Worm (Caenorhabditis elegans) whole organism, early embryonic: Measurements from ENCODE around the gene R11D1.13.

Experiments used
- B0310.2 ChIP-seq: sonication (generic microtip); optimal IDR thresholded peaks from 2 replicates; lab custom pipeline; 2016; ENCODE audit warnings: mild to moderate bottlenecking, missing genetic modification characterization, missing compliant biosample characterization
- F13C5.2 ChIP-seq: sonication (generic microtip); optimal IDR thresholded peaks from 2 replicates; lab custom pipeline; 2017; ENCODE audit warnings: mild to moderate bottlenecking, missing genetic modification characterization, inconsistent platforms, missing compliant biosample characterization
- aly-1 ChIP-seq: sonication (generic microtip); optimal IDR thresholded peaks from 2 replicates; lab custom pipeline; 2016; ENCODE audit warnings: missing genetic modification characterization, missing compliant biosample characterization
- ama-1 ChIP-seq: fragments of 150-350 bp; optimal IDR thresholded peaks from 2 replicates; lab custom pipeline; 2014
- ceh-13 ChIP-seq: fragments of 200-800 bp; sonication (Bioruptor generic); optimal IDR thresholded peaks from 2 replicates; lab custom pipeline; 2018; ENCODE audit warnings: mild to moderate bottlenecking, missing genetic modification characterization, missing compliant biosample characterization
- ceh-36 ChIP-seq: sonication (generic microtip); optimal IDR thresholded peaks from 2 replicates; lab custom pipeline; 2016; ENCODE audit warnings: missing genetic modification characterization, inconsistent platforms, missing compliant biosample characterization
- ets-7 ChIP-seq: sonication (generic microtip); optimal IDR thresholded peaks from 2 replicates; lab custom pipeline; 2016; ENCODE audit warnings: missing genotype, missing genetic modification characterization, missing compliant biosample characterization
- flt-1 ChIP-seq: fragments of 200-800 bp; sonication (Bioruptor generic); IDR thresholded peaks from 2 replicates; pipeline ENCODE4 v1.3.6; 2022; ENCODE audit warnings: missing genetic modification characterization, missing compliant biosample characterization
- hmbx-1 ChIP-seq: sonication (generic microtip); optimal IDR thresholded peaks from 2 replicates; lab custom pipeline; 2016; ENCODE audit warnings: mild to moderate bottlenecking, missing genetic modification characterization, missing compliant biosample characterization
- hmg-4 ChIP-seq: fragments of 200-800 bp; sonication (Bioruptor generic); optimal IDR thresholded peaks from 2 replicates; lab custom pipeline; 2018; ENCODE audit warnings: mild to moderate bottlenecking, missing genetic modification characterization, missing compliant biosample characterization
- hnd-1 ChIP-seq: sonication (generic microtip); optimal IDR thresholded peaks from 2 replicates; lab custom pipeline; 2016; ENCODE audit warnings: missing genetic modification characterization, missing compliant biosample characterization
- pes-1 ChIP-seq: fragments of 200-800 bp; sonication (Bioruptor generic); IDR thresholded peaks from 2 replicates; pipeline ENCODE4 v1.3.6; 2022; ENCODE audit warnings: missing genetic modification reagents, missing genetic modification characterization, missing compliant biosample characterization
- scrt-1 ChIP-seq: fragments of 200-800 bp; sonication (Bioruptor generic); IDR thresholded peaks from 2 replicates; pipeline ENCODE4 v1.3.6; 2022; ENCODE audit warnings: missing genetic modification characterization, missing compliant biosample characterization
- sea-1 ChIP-seq: fragments of 200-800 bp; sonication (Bioruptor generic); conservative IDR thresholded peaks from 2 replicates; pipeline ENCODE4 v1.3.6; 2022; ENCODE audit warnings: missing genetic modification characterization, missing compliant biosample characterization
- tbx-11 ChIP-seq: fragments of 200-800 bp; sonication (Bioruptor generic); IDR thresholded peaks from 2 replicates; pipeline ENCODE4 v1.3.6; 2022; ENCODE audit warnings: missing genetic modification characterization, missing compliant biosample characterization
- tbx-37 ChIP-seq: fragments of 200-800 bp; sonication (Bioruptor generic); conservative IDR thresholded peaks from 2 replicates; pipeline ENCODE4 v1.3.6; 2022; ENCODE audit warnings: missing genetic modification reagents, missing genetic modification characterization, missing compliant biosample characterization
- tra-4 ChIP-seq: sonication (generic microtip); optimal IDR thresholded peaks from 2 replicates; lab custom pipeline; 2017; ENCODE audit warnings: missing genetic modification characterization, missing compliant biosample characterization

The R11D1.13 gene

DNA sequence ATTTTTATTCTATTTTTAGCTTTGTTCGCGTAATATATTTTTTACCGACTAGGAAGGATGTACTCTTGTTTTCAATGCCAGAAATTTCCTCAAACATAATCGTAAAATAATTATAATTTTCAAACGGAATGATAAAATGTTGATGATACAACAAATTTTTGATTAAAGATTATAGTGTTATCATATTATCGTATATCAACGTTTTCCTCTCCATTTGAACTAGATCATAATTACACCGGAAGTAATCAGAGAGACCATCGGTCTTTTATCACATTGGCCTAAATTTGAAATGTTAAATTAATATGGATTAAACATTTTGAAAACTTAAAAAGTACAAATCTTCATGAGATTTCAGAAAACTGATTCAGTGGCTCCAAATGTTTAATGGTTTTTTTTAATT is 5.8 kb downstream of the R11D1.13 start:
- no peak for TF ChIP-seq ceh-36 (tag; lab: Kevin White, UChicago)
- TF ChIP-seq tbx-37 (GFP tag; lab: Robert Waterston, UW) = no peak
- no peak for TF ChIP-seq ama-1 (lab: Kevin White, UChicago)
- no peak for TF ChIP-seq ets-7 (tag; lab: Kevin White, UChicago)
- no peak for TF ChIP-seq pes-1 (GFP tag; lab: Robert Waterston, UW)
- no peak for TF ChIP-seq ceh-13
- no peak for TF ChIP-seq tra-4 (tag; lab: Kevin White, UChicago)
- no peak for TF ChIP-seq tbx-11 (GFP tag; lab: Robert Waterston, UW)
- no peak for TF ChIP-seq B0310.2 (tag; lab: Kevin White, UChicago)
- TF ChIP-seq aly-1 (tag; lab: Kevin White, UChicago) = no peak
- TF ChIP-seq sea-1 (GFP tag; lab: Robert Waterston, UW) = no peak
- TF ChIP-seq scrt-1 (GFP tag; lab: Robert Waterston, UW) = no peak
- no peak for TF ChIP-seq F13C5.2 (tag; lab: Kevin White, UChicago)
- no peak for TF ChIP-seq hnd-1 (tag; lab: Kevin White, UChicago)
- no peak for TF ChIP-seq hmbx-1 (tag; lab: Kevin White, UChicago)
- no peak for TF ChIP-seq flt-1

DNA sequence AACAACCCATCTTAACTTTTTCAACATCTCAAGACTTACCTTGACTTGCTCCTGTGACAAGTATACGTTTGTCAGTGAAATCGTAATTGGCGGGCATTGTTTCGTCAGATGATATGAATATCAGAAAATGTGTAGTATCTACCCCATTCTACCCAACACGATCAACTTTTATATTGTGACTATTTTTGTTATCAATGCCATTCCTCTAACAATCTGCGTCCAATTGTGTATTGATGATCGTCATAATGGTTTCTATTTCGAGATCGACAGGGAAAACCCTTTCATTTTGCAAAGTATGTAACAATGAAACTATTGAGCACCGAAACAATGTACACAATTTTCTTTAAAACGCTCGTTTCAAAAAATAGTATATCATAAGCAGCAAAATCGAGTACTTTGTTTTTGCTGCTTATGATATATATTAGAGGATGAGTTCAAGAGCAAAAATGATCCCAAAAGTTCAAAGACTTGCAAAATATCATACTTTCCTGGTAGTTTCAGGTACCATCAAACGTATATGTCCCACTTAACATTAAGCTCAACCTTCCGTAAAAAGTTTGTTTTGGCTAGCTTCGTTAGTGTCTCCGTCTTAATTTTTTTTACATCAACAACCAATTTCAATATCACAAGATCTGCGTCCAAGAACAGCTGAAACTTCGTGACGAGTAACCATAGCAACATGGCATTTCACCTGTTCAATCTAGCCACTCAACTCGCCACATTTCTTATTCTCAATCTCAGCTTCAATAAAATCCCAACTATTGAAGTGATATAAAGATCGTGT is 6.7 kb downstream of the R11D1.13 start, which contains the start of the genes dhs-21 and xbx-9:
dhs-21 (minus strand) TSS at position 181 of the 784 bp plus-strand sequence.
xbx-9 (plus strand) TSS at position 734 of the 784 bp plus-strand sequence.
- TF ChIP-seq flt-1 = no peak
- no peak for TF ChIP-seq sea-1 (GFP tag; lab: Robert Waterston, UW)
- no peak for TF ChIP-seq tra-4 (tag; lab: Kevin White, UChicago)
- no peak for TF ChIP-seq B0310.2 (tag; lab: Kevin White, UChicago)
- TF ChIP-seq aly-1 (tag; lab: Kevin White, UChicago) = no peak
- TF ChIP-seq scrt-1 (GFP tag; lab: Robert Waterston, UW) = no peak
- TF ChIP-seq hmbx-1 (tag; lab: Kevin White, UChicago) = no peak

DNA sequence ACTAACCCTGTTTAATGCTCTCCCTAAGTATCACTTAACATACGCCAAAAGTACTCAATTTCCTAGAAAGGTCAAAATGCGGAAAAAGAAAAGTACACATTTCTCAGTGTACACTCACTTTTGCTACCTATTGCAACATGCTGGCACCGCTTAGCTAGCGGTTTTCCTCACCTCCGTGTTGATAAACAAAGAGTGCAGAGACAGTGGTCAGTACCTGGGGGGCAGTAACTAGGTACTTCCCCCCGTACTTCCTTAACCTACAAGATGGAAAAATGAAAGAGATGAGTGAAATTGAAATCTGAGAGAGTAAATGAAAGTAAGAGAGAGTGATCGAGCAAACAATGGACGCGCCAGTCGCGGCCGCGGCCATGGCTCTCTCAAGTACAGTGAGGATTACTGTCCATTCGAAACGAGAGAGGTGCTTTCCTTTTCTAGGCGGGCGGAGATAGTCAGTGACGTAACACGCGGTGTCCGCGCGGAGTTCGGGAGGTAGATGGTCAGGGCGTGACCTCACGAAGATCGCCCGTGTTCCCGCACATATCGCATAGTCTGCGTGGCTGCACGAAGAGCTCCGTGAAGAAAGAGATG is 9.3 kb downstream of the R11D1.13 start, which contains the start of gene cky-1:
cky-1 (plus strand) TSS at position 538 of the 588 bp plus-strand sequence.
- no peak for TF ChIP-seq ceh-36 (tag; lab: Kevin White, UChicago)
- TF ChIP-seq F13C5.2 (tag; lab: Kevin White, UChicago) = no peak

DNA sequence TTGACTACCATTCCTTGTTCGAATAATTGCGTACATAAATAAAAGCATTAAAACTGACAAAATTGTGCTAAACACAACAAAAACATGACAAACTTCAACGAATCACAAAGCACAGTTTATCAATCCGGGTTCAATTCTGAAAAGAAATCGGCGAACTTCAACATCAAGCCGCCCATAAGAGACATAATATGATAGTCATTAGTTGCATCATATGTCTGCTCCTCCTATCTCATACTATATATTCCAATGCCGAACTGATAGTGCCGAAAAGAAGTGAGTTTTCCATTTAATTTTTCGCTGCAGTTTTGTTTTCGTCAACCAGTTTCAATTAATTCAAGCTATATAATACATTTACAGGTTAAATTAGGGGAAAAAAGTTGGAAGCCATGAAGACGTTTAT is 14.7 kb downstream of the R11D1.13 start, which contains the start of gene hrg-7:
hrg-7 (plus strand) TSS at position 358 of the 400 bp plus-strand sequence.
- no peak for TF ChIP-seq F13C5.2 (tag; lab: Kevin White, UChicago)
- TF ChIP-seq pes-1 (GFP tag; lab: Robert Waterston, UW) = no peak
- TF ChIP-seq hnd-1 (tag; lab: Kevin White, UChicago) = no peak
- TF ChIP-seq tra-4 (tag; lab: Kevin White, UChicago) = no peak
- no peak for TF ChIP-seq ets-7 (tag; lab: Kevin White, UChicago)
- TF ChIP-seq ceh-13 = no peak

DNA sequence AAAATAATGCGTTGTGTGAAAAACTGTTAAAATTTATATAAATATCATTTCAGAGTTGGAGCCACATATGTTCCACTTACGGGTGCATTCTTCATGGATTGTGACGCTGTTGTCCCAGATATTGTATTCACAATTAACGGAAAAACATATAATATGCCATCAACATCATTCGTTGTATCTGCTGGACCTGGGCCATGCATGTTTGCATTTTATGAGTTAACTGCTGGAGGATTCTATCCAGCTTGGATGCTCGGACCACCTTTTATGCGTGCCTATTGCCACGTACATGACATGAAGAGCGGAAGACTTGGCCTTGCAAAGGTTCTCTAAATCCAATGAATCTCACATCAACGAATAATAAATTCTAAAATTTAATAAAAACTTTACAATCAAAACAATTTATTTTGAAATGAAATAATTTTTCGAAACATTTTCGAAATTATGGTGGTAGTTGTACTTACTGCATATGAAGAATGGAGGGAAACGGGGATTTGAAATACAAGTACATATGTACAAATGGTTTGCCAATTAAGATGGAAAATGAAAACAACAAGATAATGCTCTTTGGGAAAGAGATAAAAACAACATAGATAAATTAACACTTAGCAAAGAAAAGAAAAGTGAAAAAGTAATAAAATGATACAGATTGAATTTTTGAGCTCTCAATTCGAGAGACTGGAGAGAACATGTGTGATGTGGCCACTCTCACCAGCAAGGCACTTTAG is 17.0 kb downstream of the R11D1.13 start:
- TF ChIP-seq ceh-36 (tag; lab: Kevin White, UChicago) (no peak), B0310.2 (tag; lab: Kevin White, UChicago) (no peak), ceh-13 (no peak), sea-1 (GFP tag; lab: Robert Waterston, UW) (no peak), tra-4 (tag; lab: Kevin White, UChicago) (no peak), scrt-1 (GFP tag; lab: Robert Waterston, UW) (no peak), hmbx-1 (tag; lab: Kevin White, UChicago) (no peak)

DNA sequence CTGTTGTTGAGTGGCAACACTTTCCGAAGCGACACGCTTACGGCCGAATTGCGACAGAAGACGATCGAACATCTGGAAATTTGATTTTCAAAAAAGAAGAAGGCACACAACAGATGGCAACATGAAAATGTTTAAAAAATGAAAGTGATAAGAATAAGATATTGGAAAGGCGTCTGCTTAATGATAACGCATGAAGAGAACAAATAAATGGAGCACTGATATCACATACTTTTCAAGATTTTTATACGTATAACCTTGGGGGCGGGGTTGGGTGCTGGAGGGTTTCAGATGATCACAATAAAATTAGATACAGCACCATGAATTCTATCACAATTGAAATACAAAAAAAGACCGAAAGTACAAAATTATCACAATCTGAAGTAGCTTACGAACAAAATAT is 18.0 kb downstream of the R11D1.13 start, which contains the start of gene C15C8.7:
C15C8.7 (minus strand) TSS at position 72 of the 400 bp plus-strand sequence.
- TF ChIP-seq hmg-4 (GFP tag; lab: Kevin White, UChicago) (no peak), scrt-1 (GFP tag; lab: Robert Waterston, UW) (no peak), flt-1 (no peak), pes-1 (GFP tag; lab: Robert Waterston, UW) (no peak), hmbx-1 (tag; lab: Kevin White, UChicago) (no peak), hnd-1 (tag; lab: Kevin White, UChicago) (no peak), tbx-37 (GFP tag; lab: Robert Waterston, UW) (no peak), ceh-36 (tag; lab: Kevin White, UChicago) (no peak), ceh-13 (no peak), sea-1 (GFP tag; lab: Robert Waterston, UW) (no peak), ets-7 (tag; lab: Kevin White, UChicago) (no peak), tbx-11 (GFP tag; lab: Robert Waterston, UW) (no peak), aly-1 (tag; lab: Kevin White, UChicago) (no peak), tra-4 (tag; lab: Kevin White, UChicago) (no peak), ama-1 (lab: Kevin White, UChicago) (no peak), F13C5.2 (tag; lab: Kevin White, UChicago) (no peak), B0310.2 (tag; lab: Kevin White, UChicago) (no peak)
